Fruit fly (Drosophila melanogaster) whole organism, embryonic: Measurements from ENCODE around the gene CG4951.

Experiments
- ATbp ChIP-seq: fragments of 200-800 bp; sonication (Bioruptor generic); optimal IDR thresholded peaks from 2 replicates; lab custom pipeline; 2017; ENCODE audit warnings: missing biosample characterization, mild to moderate bottlenecking, missing genetic modification characterization, missing genetic modification reagents
- Bgb ChIP-seq: fragments of 200-800 bp; sonication (Bioruptor generic); IDR thresholded peaks from 2 replicates; pipeline ENCODE4 v1.3.6; 2022; ENCODE audit warnings: missing biosample characterization, missing genetic modification characterization; ENCODE audit not compliant: partially characterized antibody
- CG10209 ChIP-seq: fragments of 200-800 bp; sonication (Bioruptor generic); optimal IDR thresholded peaks from 3 replicates; lab custom pipeline; 2017; ENCODE audit warnings: missing biosample characterization, mild to moderate bottlenecking, missing genetic modification characterization, missing genetic modification reagents
- CG10274 ChIP-seq: fragments of 200-800 bp; sonication (Bioruptor generic); optimal IDR thresholded peaks from 3 replicates; lab custom pipeline; 2017; ENCODE audit warnings: missing biosample characterization, mild to moderate bottlenecking, missing genetic modification characterization
- CG10654 ChIP-seq: fragments of 200-800 bp; sonication (Bioruptor generic); optimal IDR thresholded peaks from 2 replicates; lab custom pipeline; 2016; ENCODE audit warnings: missing biosample characterization, missing genetic modification characterization
- CG10959 ChIP-seq: fragments of 200-800 bp; sonication (Bioruptor generic); IDR thresholded peaks from 2 replicates; pipeline ENCODE4 v1.3.6; 2022; ENCODE audit warnings: missing biosample characterization, missing genetic modification characterization
- CG12391 ChIP-seq: fragments of 200-800 bp; sonication (Bioruptor generic); optimal IDR thresholded peaks from 3 replicates; lab custom pipeline; 2018; ENCODE audit warnings: missing biosample characterization, mild to moderate bottlenecking, missing genetic modification characterization, moderate library complexity
- CG12769 ChIP-seq: fragments of 200-800 bp; sonication (Bioruptor generic); optimal IDR thresholded peaks from 2 replicates; lab custom pipeline; 2019; ENCODE audit warnings: missing biosample characterization, mild to moderate bottlenecking, missing genetic modification characterization, moderate library complexity
- CG13424 ChIP-seq: fragments of 200-800 bp; sonication (Bioruptor generic); optimal IDR thresholded peaks from 2 replicates; lab custom pipeline; 2019; ENCODE audit warnings: missing biosample characterization, mild to moderate bottlenecking, missing genetic modification characterization, moderate library complexity
- CG14050 ChIP-seq: fragments of 200-800 bp; sonication (Bioruptor generic); IDR thresholded peaks from 3 replicates; pipeline ENCODE4 v1.3.6; 2022; ENCODE audit warnings: missing biosample characterization, missing genetic modification characterization
- CG14667 ChIP-seq: fragments of 200-800 bp; sonication (Bioruptor generic); IDR thresholded peaks from 2 replicates; pipeline ENCODE4 v1.3.6; 2022; ENCODE audit warnings: missing biosample characterization, missing genetic modification characterization
- CG17912 ChIP-seq: fragments of 200-800 bp; sonication (Bioruptor generic); optimal IDR thresholded peaks from 2 replicates; lab custom pipeline; 2018; ENCODE audit warnings: missing biosample characterization, mild to moderate bottlenecking, missing genetic modification characterization
- CG1832 ChIP-seq: fragments of 200-800 bp; sonication (Bioruptor generic); optimal IDR thresholded peaks from 2 replicates; lab custom pipeline; 2017; ENCODE audit warnings: missing biosample characterization, mild to moderate bottlenecking, missing genetic modification characterization, inconsistent platforms
- CG18599 ChIP-seq: fragments of 200-800 bp; sonication (Bioruptor generic); optimal IDR thresholded peaks from 3 replicates; lab custom pipeline; 2017; ENCODE audit warnings: missing biosample characterization, missing genetic modification characterization, mild to moderate bottlenecking, moderate library complexity, missing genetic modification reagents
- CG2129 ChIP-seq: fragments of 200-800 bp; sonication (Bioruptor generic); IDR thresholded peaks from 2 replicates; pipeline ENCODE4 v1.3.6; 2022; ENCODE audit warnings: missing biosample characterization, missing genetic modification characterization; ENCODE audit not compliant: partially characterized antibody
- CG2678 ChIP-seq: fragments of 200-800 bp; sonication (Bioruptor generic); optimal IDR thresholded peaks from 3 replicates; lab custom pipeline; 2019; ENCODE audit warnings: missing biosample characterization, mild to moderate bottlenecking, missing genetic modification characterization, moderate library complexity
- CG2889 ChIP-seq: fragments of 200-800 bp; sonication (Bioruptor generic); IDR thresholded peaks from 3 replicates; pipeline ENCODE4 v1.3.6; 2022; ENCODE audit warnings: missing biosample characterization, missing genetic modification characterization
- CG30431 ChIP-seq: fragments of 200-800 bp; sonication (Bioruptor generic); optimal IDR thresholded peaks from 2 replicates; lab custom pipeline; 2017; ENCODE audit warnings: missing biosample characterization, missing genetic modification characterization
- CG31365 ChIP-seq: fragments of 200-800 bp; sonication (Bioruptor generic); optimal IDR thresholded peaks from 2 replicates; lab custom pipeline; 2018; ENCODE audit warnings: missing biosample characterization, mild to moderate bottlenecking, missing genetic modification characterization
- CG31441 ChIP-seq: fragments of 200-800 bp; sonication (Bioruptor generic); IDR thresholded peaks from 2 replicates; pipeline ENCODE4 v1.3.6; 2022; ENCODE audit warnings: missing biosample characterization, missing genetic modification characterization
- CG5245 ChIP-seq: fragments of 200-800 bp; sonication (Bioruptor generic); optimal IDR thresholded peaks from 3 replicates; lab custom pipeline; 2016; ENCODE audit warnings: missing biosample characterization, missing genetic modification characterization
- CG6683 ChIP-seq: fragments of 200-800 bp; sonication (Bioruptor generic); optimal IDR thresholded peaks from 2 replicates; lab custom pipeline; 2017; ENCODE audit warnings: missing biosample characterization, mild to moderate bottlenecking, missing genetic modification characterization, missing genetic modification reagents
- CG7928 ChIP-seq: fragments of 200-800 bp; sonication (Bioruptor generic); optimal IDR thresholded peaks from 2 replicates; lab custom pipeline; 2017; ENCODE audit warnings: missing biosample characterization, mild to moderate bottlenecking, missing genetic modification characterization
- CG7987 ChIP-seq: fragments of 200-800 bp; sonication (Bioruptor generic); optimal IDR thresholded peaks from 2 replicates; lab custom pipeline; 2018; ENCODE audit warnings: missing biosample characterization, mild to moderate bottlenecking, missing genetic modification characterization, moderate library complexity
- HLH4C ChIP-seq: fragments of 200-800 bp; sonication (Bioruptor generic); IDR thresholded peaks from 3 replicates; pipeline ENCODE4 v1.3.6; 2022; ENCODE audit warnings: missing biosample characterization, missing genetic modification characterization; ENCODE audit not compliant: partially characterized antibody
- Hey ChIP-seq: fragments of 200-800 bp; sonication (Bioruptor generic); optimal IDR thresholded peaks from 3 replicates; lab custom pipeline; 2018; ENCODE audit warnings: missing biosample characterization, mild to moderate bottlenecking, missing genetic modification characterization
- Hr78 ChIP-seq, 2 experiments: fragments of 200-800 bp in 1 of 2; fragments of >200 bp in 1 of 2; sonication (Bioruptor generic) in 1 of 2; optimal IDR thresholded peaks; 2 replicates each; lab custom pipeline; 2017 to 2019; ENCODE audit warnings: missing biosample characterization in 2 of 2, missing genetic modification characterization in 2 of 2, mild to moderate bottlenecking in 1 of 2, moderate library complexity in 1 of 2
- MBD-R2 ChIP-seq: fragments of 200-800 bp; sonication (Bioruptor generic); IDR thresholded peaks from 2 replicates; pipeline ENCODE4 v1.3.6; 2022; ENCODE audit warnings: missing biosample characterization, missing genetic modification characterization
- Side ChIP-seq: fragments of 200-800 bp; sonication (Bioruptor generic); optimal IDR thresholded peaks from 2 replicates; lab custom pipeline; 2016; ENCODE audit warnings: missing biosample characterization, missing genetic modification characterization
- ap ChIP-seq: fragments of 200-800 bp; sonication (Bioruptor generic); IDR thresholded peaks from 2 replicates; pipeline ENCODE4 v1.3.6; 2022; ENCODE audit warnings: missing biosample characterization, missing genetic modification characterization
- bigmax ChIP-seq: fragments of 200-800 bp; sonication (Bioruptor generic); optimal IDR thresholded peaks from 2 replicates; lab custom pipeline; 2018; ENCODE audit warnings: missing biosample characterization, mild to moderate bottlenecking, missing genetic modification characterization
- dati ChIP-seq: fragments of 200-800 bp; sonication (Bioruptor generic); IDR thresholded peaks from 2 replicates; pipeline ENCODE4 v1.3.6; 2022; ENCODE audit warnings: missing biosample characterization, missing genetic modification characterization
- ems ChIP-seq: fragments of 200-800 bp; sonication (Bioruptor generic); optimal IDR thresholded peaks from 3 replicates; lab custom pipeline; 2016; ENCODE audit warnings: missing biosample characterization, missing genetic modification characterization
- gem ChIP-seq: fragments of 200-800 bp; sonication (Bioruptor generic); optimal IDR thresholded peaks from 2 replicates; lab custom pipeline; 2019; ENCODE audit warnings: missing biosample characterization, mild to moderate bottlenecking, missing genetic modification characterization, moderate library complexity
- klu ChIP-seq: fragments of 200-800 bp; sonication (Bioruptor generic); IDR thresholded peaks from 2 replicates; pipeline ENCODE4 v1.3.6; 2022; ENCODE audit warnings: missing biosample characterization, missing genetic modification characterization
- nau ChIP-seq: fragments of 200-800 bp; sonication (Bioruptor generic); optimal IDR thresholded peaks from 3 replicates; lab custom pipeline; 2017; ENCODE audit warnings: missing biosample characterization, mild to moderate bottlenecking, missing genetic modification characterization, missing genetic modification reagents
- peb ChIP-seq: fragments of 200-800 bp; sonication (Bioruptor generic); IDR thresholded peaks from 2 replicates; pipeline ENCODE4 v1.3.6; 2022; ENCODE audit warnings: missing biosample characterization, missing genetic modification characterization
- run ChIP-seq: fragments of 200-800 bp; sonication (Bioruptor generic); optimal IDR thresholded peaks from 3 replicates; lab custom pipeline; 2018; ENCODE audit warnings: missing biosample characterization, mild to moderate bottlenecking, missing genetic modification characterization
- schlank ChIP-seq: fragments of 200-800 bp; sonication (Bioruptor generic); optimal IDR thresholded peaks from 2 replicates; lab custom pipeline; 2018; ENCODE audit warnings: missing biosample characterization, mild to moderate bottlenecking, missing genetic modification characterization
- sens ChIP-seq: fragments of 200-800 bp; sonication (Bioruptor generic); peaks from one replicate; lab custom pipeline; 2016; ENCODE audit warnings: missing biosample characterization, missing genetic modification characterization
- sqz ChIP-seq: fragments of 200-800 bp; sonication (Bioruptor generic); optimal IDR thresholded peaks from 3 replicates; lab custom pipeline; 2018; ENCODE audit warnings: missing biosample characterization, mild to moderate bottlenecking, missing genetic modification characterization
- tll ChIP-seq, 2 experiments: fragments of 200-800 bp in 1 of 2; fragments of >200 bp in 1 of 2; sonication (Bioruptor generic) in 1 of 2; optimal IDR thresholded peaks; 2 replicates each; lab custom pipeline; 2017 to 2019; ENCODE audit warnings: missing biosample characterization in 2 of 2, missing genetic modification characterization in 2 of 2, mild to moderate bottlenecking in 1 of 2, moderate library complexity in 1 of 2
- tup ChIP-seq: fragments of 200-800 bp; sonication (Bioruptor generic); optimal IDR thresholded peaks from 2 replicates; lab custom pipeline; 2016; ENCODE audit warnings: missing biosample characterization, mild to moderate bottlenecking, missing genetic modification characterization, moderate library complexity
- twi ChIP-seq: fragments of 200-800 bp; optimal IDR thresholded peaks from 2 replicates; lab custom pipeline; 2019; ENCODE audit warnings: missing biosample characterization, mild to moderate bottlenecking, missing genetic modification characterization, moderate library complexity
- vnd ChIP-seq: fragments of 200-800 bp; sonication (Bioruptor generic); IDR thresholded peaks from 3 replicates; pipeline ENCODE4 v1.3.6; 2022; ENCODE audit warnings: missing biosample characterization, missing genetic modification characterization; ENCODE audit not compliant: partially characterized antibody
- zfh1 ChIP-seq: fragments of 200-800 bp; sonication (Bioruptor generic); IDR thresholded peaks from 3 replicates; pipeline ENCODE4 v1.3.6; 2022; ENCODE audit warnings: missing biosample characterization, missing genetic modification characterization

CG4951 gene

dm6 chr3R:27925000-27925970, 28.6 kb downstream of the CG4951 start, which contains the start of gene mino (continued):
- TF ChIP-seq CG2889 (GFP tag; lab: Robert Waterston, UW) (no peak), CG10959 (GFP tag; lab: Robert Waterston, UW) (no peak), tup (no peak), run (tag; lab: Kevin White, UChicago) (no peak), klu (GFP tag; lab: Robert Waterston, UW) (no peak), CG17912 (GFP tag; lab: Kevin White, UChicago) (no peak), gem (tag; lab: Kevin White, UChicago) (no peak), Hey (tag; lab: Kevin White, UChicago) (no peak), ATbp (GFP tag; lab: Kevin White, UChicago) (no peak), CG30431 (GFP tag; lab: Kevin White, UChicago) (no peak), CG14050 (no peak), CG12769 (tag; lab: Kevin White, UChicago) (peak; percentile 23), CG18599 (GFP tag; lab: Kevin White, UChicago) (peak; percentile 7), CG10654 (no peak), dati (GFP tag; lab: Robert Waterston, UW) (0 out of 2 replicates have a peak, but pooled peaks have one; percentile 26), CG7987 (peak; percentile 67), CG10209 (GFP tag; lab: Kevin White, UChicago) (no peak), CG12391 (tag; lab: Kevin White, UChicago) (no peak), MBD-R2 (no peak), schlank (tag; lab: Kevin White, UChicago) (peak; percentile 3)

- TF ChIP-seq ems (GFP tag; lab: Kevin White, UChicago) (peak; percentile 35), tll (GFP tag; optimal IDR thresholded peaks at IDR 0.05; lab: Kevin White, UChicago) (no peak), twi (tag; lab: Kevin White, UChicago) (peak; percentile 51), CG13424 (peak; percentile 60), CG14667 (GFP tag; lab: Robert Waterston, UW) (no peak), CG31365 (tag; lab: Kevin White, UChicago) (peak; percentile 69), CG7928 (GFP tag; lab: Kevin White, UChicago) (peak; percentile 56), Hr78 (GFP tag; optimal IDR thresholded peaks at IDR 0.05; lab: Kevin White, UChicago) (peak in 1 of 2 experiments; percentile 19), CG2678 (tag; lab: Kevin White, UChicago) (peak; percentile 71), CG2129 (no peak), bigmax (GFP tag; lab: Kevin White, UChicago) (peak; percentile 87), CG18599 (GFP tag; lab: Kevin White, UChicago) (peak; percentile 81), Side (GFP tag; lab: Kevin White, UChicago) (peak; percentile 79), HLH4C (GFP tag; lab: Robert Waterston, UW) (no peak), CG1832 (GFP tag; lab: Kevin White, UChicago) (no peak), peb (no peak), nau (GFP tag; lab: Kevin White, UChicago) (peak; percentile 82), CG6683 (GFP tag; lab: Kevin White, UChicago) (peak; percentile 69), ap (peak; percentile 76), zfh1 (GFP tag; lab: Robert Waterston, UW) (peak; percentile 91), CG10274 (GFP tag; lab: Kevin White, UChicago) (peak; percentile 81), Bgb (GFP tag; lab: Robert Waterston, UW) (peak; percentile 43), CG5245 (GFP tag; lab: Kevin White, UChicago) (peak; percentile 76), vnd (GFP tag; lab: Robert Waterston, UW) (no peak), sqz (peak; percentile 90), sens (GFP tag; lab: Kevin White, UChicago) (peak; percentile 97), CG31441 (GFP tag; lab: Robert Waterston, UW) (peak; percentile 82)
Observed at dm6 chr3R:27922673-27923175, 31.2 kb downstream of the CG4951 start, which contains the start of gene RpL4. Gene RpL4 (plus strand): TSS chr3R:27922821.
